Worm (Caenorhabditis elegans): ENCODE data around the gene rpl-15.

rpl-15 gene

DNA sequence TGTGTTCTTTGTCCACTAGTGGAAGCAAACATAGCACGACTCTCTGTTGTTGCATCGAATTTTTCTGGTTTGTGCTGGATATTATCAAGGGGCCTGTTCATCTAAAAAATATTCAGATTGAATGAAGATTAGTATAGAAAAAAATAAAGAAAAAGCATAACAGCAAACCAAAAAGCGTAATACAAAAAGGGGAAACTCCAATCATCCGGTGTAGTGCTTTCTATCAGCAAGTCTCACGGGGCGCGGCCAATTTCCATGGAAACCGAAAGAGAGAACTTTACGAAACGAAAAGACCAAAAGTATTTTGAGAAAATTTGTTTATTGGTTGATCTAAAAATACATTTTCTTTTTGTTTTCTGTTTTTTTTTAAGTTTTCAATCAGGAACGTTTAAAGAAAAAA, 43.9 kb upstream of the rpl-15 start, which contains the start of gene Y55F3C.17:
Gene Y55F3C.17 (minus strand): TSS at position 101 of the 400 bp plus-strand sequence.
- TF ChIP-seq tbx-2 (tag; optimal IDR thresholded peaks at IDR 0.05) (no peak), fkh-10 (GFP tag; optimal IDR thresholded peaks at IDR 0.05) (no peak), jun-1 (tag; optimal IDR thresholded peaks at IDR 0.05) (no peak), skn-1 (tag; optimal IDR thresholded peaks at IDR 0.05) (no peak), ceh-9 (tag; optimal IDR thresholded peaks at IDR 0.05) (no peak)

DNA sequence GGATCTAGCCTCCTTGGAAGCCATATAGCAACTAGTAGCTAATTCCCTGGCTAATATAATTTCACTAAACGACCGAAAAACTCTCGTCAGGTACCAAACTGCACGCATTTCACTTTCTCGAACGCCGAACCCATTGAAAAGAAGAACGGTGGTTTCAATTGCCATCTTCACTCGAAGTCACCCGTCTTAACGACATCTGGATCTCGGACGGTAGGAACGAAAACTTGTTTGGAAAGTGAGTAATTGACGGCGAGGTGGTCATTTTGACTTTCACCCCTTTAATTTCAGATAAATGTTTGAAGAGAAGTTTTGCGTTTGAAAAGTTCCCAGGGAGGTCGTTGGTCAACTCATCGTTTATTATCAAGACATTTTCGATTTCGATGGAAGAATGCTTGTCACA, 30.4 kb upstream of the rpl-15 start:
- TF ChIP-seq nhr-23 (tag; optimal IDR thresholded peaks at IDR 0.05) = no peak
- TF ChIP-seq nhr-11 (tag; optimal IDR thresholded peaks at IDR 0.05) = no peak
- TF ChIP-seq zag-1 (tag; optimal IDR thresholded peaks at IDR 0.05) = no peak
- TF ChIP-seq nfya-1 (tag; optimal IDR thresholded peaks at IDR 0.05; ENCODE audit: insufficient read depth) = no peak
- no peak for TF ChIP-seq nhr-67 (tag; optimal IDR thresholded peaks at IDR 0.05)
- no peak for TF ChIP-seq snpc-4 (tag; optimal IDR thresholded peaks at IDR 0.05)
- no peak for TF ChIP-seq nhr-76 (tag; optimal IDR thresholded peaks at IDR 0.05)
- TF ChIP-seq daf-12 (tag; optimal IDR thresholded peaks at IDR 0.05) = no peak
- no peak for TF ChIP-seq ceh-16 (tag; optimal IDR thresholded peaks at IDR 0.05)
- no peak for TF ChIP-seq R02D3.7 (tag; optimal IDR thresholded peaks at IDR 0.05)
- TF ChIP-seq fkh-2 (tag; optimal IDR thresholded peaks at IDR 0.05) = no peak
- TF ChIP-seq ztf-4 (tag; optimal IDR thresholded peaks at IDR 0.05) = no peak
- no peak for TF ChIP-seq nhr-237 (tag; optimal IDR thresholded peaks at IDR 0.05)
- no peak for TF ChIP-seq lin-39 (tag; optimal IDR thresholded peaks at IDR 0.05)

DNA sequence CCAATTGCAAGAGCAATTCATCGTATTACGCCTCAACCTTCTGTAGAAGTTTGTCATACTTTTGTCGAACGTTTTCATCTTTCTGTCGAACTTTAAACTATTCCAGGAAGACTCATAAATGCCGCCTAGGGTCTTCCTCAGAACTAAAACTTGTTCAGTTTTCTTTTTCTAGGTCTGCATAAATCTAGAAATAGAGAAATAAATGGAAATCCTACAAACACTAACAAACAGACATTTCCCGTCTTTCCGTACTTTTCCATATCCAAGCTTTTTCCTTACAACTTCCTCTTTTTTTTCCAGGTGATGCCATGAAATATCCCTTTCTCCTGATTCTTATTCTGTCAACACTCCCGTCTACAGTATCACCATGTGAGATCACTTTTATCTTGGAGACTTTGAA, 29.8 kb upstream of the rpl-15 start, which contains the start of gene cutl-28:
Gene cutl-28 (plus strand): TSS at position 301 of the 400 bp plus-strand sequence.
- TF ChIP-seq lsy-12 (tag; optimal IDR thresholded peaks at IDR 0.05) (no peak), R02D3.7 (tag; optimal IDR thresholded peaks at IDR 0.05) (no peak)

DNA sequence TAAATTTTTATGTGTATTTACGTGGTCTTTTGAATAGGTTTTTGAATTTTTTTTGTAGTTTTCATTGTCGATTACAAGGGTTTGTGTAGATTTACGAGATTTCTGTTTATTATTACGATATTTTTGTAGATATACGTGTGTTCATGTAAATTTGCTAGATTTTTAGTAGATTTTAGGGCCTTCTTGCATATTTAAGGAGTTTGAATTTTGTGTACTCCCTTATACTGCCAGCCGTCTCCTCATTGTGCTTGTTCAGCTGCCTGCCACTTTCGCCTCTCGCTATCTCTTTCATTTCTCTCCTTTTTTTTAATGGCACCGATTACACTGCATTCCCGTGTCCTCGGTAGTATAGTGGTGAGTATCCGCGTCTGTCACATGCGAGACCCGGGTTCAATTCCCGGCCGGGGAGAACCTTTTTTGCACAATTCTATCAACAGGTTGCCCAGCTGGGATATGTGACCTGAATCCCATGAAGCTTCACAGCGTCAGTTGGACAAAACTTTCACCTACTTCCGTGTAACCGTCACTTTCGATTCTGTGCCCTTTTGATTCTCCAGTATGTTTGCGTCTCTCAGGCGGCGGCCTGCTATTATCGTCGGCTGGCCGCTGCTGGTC, 28.5 kb upstream of the rpl-15 start:
- peak; percentile 25 for TF ChIP-seq snpc-4 (tag; optimal IDR thresholded peaks at IDR 0.05)
- TF ChIP-seq nhr-76 (tag; optimal IDR thresholded peaks at IDR 0.05) = no peak
- TF ChIP-seq nhr-23 (tag; optimal IDR thresholded peaks at IDR 0.05) = peak; percentile 77
- TF ChIP-seq mdl-1 (tag; optimal IDR thresholded peaks at IDR 0.05) = peak; percentile 0
- TF ChIP-seq nhr-11 (tag; optimal IDR thresholded peaks at IDR 0.05) = no peak
- TF ChIP-seq nhr-25 (tag; optimal IDR thresholded peaks at IDR 0.05) = peak; percentile 52
- peak; percentile 65 for TF ChIP-seq jun-1 (tag; optimal IDR thresholded peaks at IDR 0.05)
- peak; percentile 56 for TF ChIP-seq pha-4 (tag; optimal IDR thresholded peaks at IDR 0.05)
- TF ChIP-seq skn-1 (tag; optimal IDR thresholded peaks at IDR 0.05) = peak; percentile 43
- no peak for TF ChIP-seq nhr-67 (tag; optimal IDR thresholded peaks at IDR 0.05)
- TF ChIP-seq elt-1 (tag; optimal IDR thresholded peaks at IDR 0.05) = no peak
- TF ChIP-seq ztf-11 (tag; optimal IDR thresholded peaks at IDR 0.05) = no peak
- TF ChIP-seq unc-39 (tag; optimal IDR thresholded peaks at IDR 0.05) = no peak
- TF ChIP-seq ceh-16 (tag; optimal IDR thresholded peaks at IDR 0.05) = no peak
- no peak for TF ChIP-seq R02D3.7 (tag; optimal IDR thresholded peaks at IDR 0.05)
- peak; percentile 83 for TF ChIP-seq hmg-11 (tag; optimal IDR thresholded peaks at IDR 0.05)
- TF ChIP-seq daf-12 (tag; optimal IDR thresholded peaks at IDR 0.05) = no peak
- peak; percentile 53 for TF ChIP-seq tbx-2 (tag; optimal IDR thresholded peaks at IDR 0.05)
- no peak for TF ChIP-seq nhr-237 (tag; optimal IDR thresholded peaks at IDR 0.05)
- TF ChIP-seq ceh-9 (tag; optimal IDR thresholded peaks at IDR 0.05) = no peak
- peak; percentile 17 for TF ChIP-seq unc-62 (GFP tag; optimal IDR thresholded peaks at IDR 0.05)
- no peak for TF ChIP-seq eor-1 (tag; optimal IDR thresholded peaks at IDR 0.05)
- peak; percentile 48 for TF ChIP-seq nhr-43 (tag; optimal IDR thresholded peaks at IDR 0.05; ENCODE audit: poor library complexity, severe bottlenecking)
- TF ChIP-seq lsy-12 (tag; optimal IDR thresholded peaks at IDR 0.05) = peak; percentile 55
- peak; percentile 46 for TF ChIP-seq elt-2 (tag; optimal IDR thresholded peaks at IDR 0.05)
- TF ChIP-seq mml-1 (tag; optimal IDR thresholded peaks at IDR 0.05) = no peak
- TF ChIP-seq pqm-1 (tag; optimal IDR thresholded peaks at IDR 0.05) = no peak
- no peak for TF ChIP-seq aly-2 (tag; optimal IDR thresholded peaks at IDR 0.05)
- TF ChIP-seq ceh-82 (tag; optimal IDR thresholded peaks at IDR 0.05) = peak; percentile 47
- TF ChIP-seq fkh-10 (GFP tag; optimal IDR thresholded peaks at IDR 0.05) = no peak
